Worm (Caenorhabditis elegans) whole organism, L4 larva: Measurements from ENCODE around the gene srh-177.
"Not testable (repeated sequence)": the region's sequence is repeated elsewhere in the genome, so short reads cannot be mapped to it uniquely, and the experiment has no call there.

Experiments
- lin-13 ChIP-seq: fragments of 150-350 bp; optimal IDR thresholded peaks from 2 replicates; lab custom pipeline; 2014; ENCODE audit warnings: missing biosample characterization, missing genetic modification reagents, missing genetic modification characterization
- nhr-11 ChIP-seq: fragments of 150-350 bp; optimal IDR thresholded peaks from 2 replicates; lab custom pipeline; 2014; ENCODE audit warnings: missing biosample characterization, missing genetic modification characterization

ce11 chrV:20369153-20369552, at the start of gene srh-177:
- not testable (repeated sequence) for TF ChIP-seq nhr-11 (tag; lab: Kevin White, UChicago); lin-13 (GFP tag; lab: Kevin White, UChicago)
